Fruit fly (Drosophila melanogaster) whole organism, embryonic: ENCODE results near the gene CG13123.
A peak's percentile ranks its signal among the peaks of the same experiment; 100 is the strongest.

Source experiments
- Abd-B ChIP-seq: fragments of 200-800 bp; sonication (Bioruptor generic); optimal IDR thresholded peaks from 2 replicates; lab custom pipeline; 2018; ENCODE audit warnings: missing biosample characterization, mild to moderate bottlenecking, missing genetic modification characterization, moderate library complexity
- Adf1 ChIP-seq: fragments of 200-800 bp; sonication (Bioruptor generic); IDR thresholded peaks from 2 replicates; pipeline ENCODE4 v1.3.6; 2022; ENCODE audit warnings: missing biosample characterization, missing genetic modification characterization
- CG11093 ChIP-seq: fragments of 200-800 bp; sonication (Bioruptor generic); IDR thresholded peaks from 3 replicates; pipeline ENCODE4 v1.3.6; 2022; ENCODE audit warnings: missing biosample characterization, missing genetic modification characterization
- CG11398 ChIP-seq: fragments of 200-800 bp; sonication (Bioruptor generic); optimal IDR thresholded peaks from 2 replicates; lab custom pipeline; 2016; ENCODE audit warnings: missing biosample characterization, missing genetic modification characterization
- CG13296 ChIP-seq: fragments of 200-800 bp; sonication (Bioruptor generic); optimal IDR thresholded peaks from 3 replicates; lab custom pipeline; 2018; ENCODE audit warnings: missing biosample characterization, mild to moderate bottlenecking, missing genetic modification characterization
- CG13624 ChIP-seq: fragments of 200-800 bp; sonication (Bioruptor generic); optimal IDR thresholded peaks from 2 replicates; lab custom pipeline; 2016; ENCODE audit warnings: missing biosample characterization, missing genetic modification characterization
- CG14050 ChIP-seq: fragments of 200-800 bp; sonication (Bioruptor generic); IDR thresholded peaks from 3 replicates; pipeline ENCODE4 v1.3.6; 2022; ENCODE audit warnings: missing biosample characterization, missing genetic modification characterization
- CG15011 ChIP-seq: fragments of 200-800 bp; sonication (Bioruptor generic); optimal IDR thresholded peaks from 3 replicates; lab custom pipeline; 2018; ENCODE audit warnings: missing biosample characterization, mild to moderate bottlenecking, missing genetic modification characterization
- CG1647 ChIP-seq: fragments of 200-800 bp; sonication (Bioruptor generic); optimal IDR thresholded peaks from 3 replicates; lab custom pipeline; 2016; ENCODE audit warnings: missing biosample characterization, missing genetic modification characterization
- CG17912 ChIP-seq: fragments of 200-800 bp; sonication (Bioruptor generic); optimal IDR thresholded peaks from 2 replicates; lab custom pipeline; 2018; ENCODE audit warnings: missing biosample characterization, mild to moderate bottlenecking, missing genetic modification characterization
- CG1832 ChIP-seq: fragments of 200-800 bp; sonication (Bioruptor generic); optimal IDR thresholded peaks from 2 replicates; lab custom pipeline; 2017; ENCODE audit warnings: missing biosample characterization, mild to moderate bottlenecking, missing genetic modification characterization, inconsistent platforms
- CG2120 ChIP-seq: fragments of 200-800 bp; sonication (Bioruptor generic); optimal IDR thresholded peaks from 3 replicates; lab custom pipeline; 2016; ENCODE audit warnings: missing biosample characterization, missing genetic modification characterization
- CG30403 ChIP-seq: fragments of 200-800 bp; sonication (Bioruptor generic); optimal IDR thresholded peaks from 3 replicates; lab custom pipeline; 2016; ENCODE audit warnings: missing biosample characterization, missing genetic modification characterization
- CG32772 ChIP-seq: fragments of 200-800 bp; sonication (Bioruptor generic); IDR thresholded peaks from 2 replicates; pipeline ENCODE4 v1.3.6; 2022; ENCODE audit warnings: missing biosample characterization, missing genetic modification characterization
- CG3407 ChIP-seq: fragments of 200-800 bp; sonication (Bioruptor generic); optimal IDR thresholded peaks from 2 replicates; lab custom pipeline; 2018; ENCODE audit warnings: missing biosample characterization, mild to moderate bottlenecking, missing genetic modification characterization
- CG4730 ChIP-seq: fragments of 200-800 bp; sonication (Bioruptor generic); IDR thresholded peaks from 2 replicates; pipeline ENCODE4 v1.3.6; 2022; ENCODE audit warnings: missing biosample characterization, missing genetic modification characterization
- CG4820 ChIP-seq: fragments of 200-800 bp; sonication (Bioruptor generic); optimal IDR thresholded peaks from 3 replicates; lab custom pipeline; 2016; ENCODE audit warnings: missing biosample characterization, missing genetic modification characterization
- CG7745 ChIP-seq: fragments of 200-800 bp; sonication (Bioruptor generic); optimal IDR thresholded peaks from 2 replicates; lab custom pipeline; 2018; ENCODE audit warnings: missing biosample characterization, mild to moderate bottlenecking, missing genetic modification characterization, moderate library complexity
- CG7839 ChIP-seq: fragments of 200-800 bp; sonication (Bioruptor generic); optimal IDR thresholded peaks from 3 replicates; lab custom pipeline; 2018; ENCODE audit warnings: missing biosample characterization, mild to moderate bottlenecking, missing genetic modification characterization, moderate library complexity
- CG7928 ChIP-seq: fragments of 200-800 bp; sonication (Bioruptor generic); optimal IDR thresholded peaks from 2 replicates; lab custom pipeline; 2017; ENCODE audit warnings: missing biosample characterization, mild to moderate bottlenecking, missing genetic modification characterization
- CG7963 ChIP-seq: fragments of 200-800 bp; sonication (Bioruptor generic); IDR thresholded peaks from 3 replicates; pipeline ENCODE4 v1.3.6; 2022; ENCODE audit warnings: missing biosample characterization, missing genetic modification characterization; ENCODE audit not compliant: partially characterized antibody
- CG8765 ChIP-seq: fragments of 200-800 bp; sonication (Bioruptor generic); IDR thresholded peaks from 2 replicates; pipeline ENCODE4 v1.3.6; 2022; ENCODE audit warnings: missing biosample characterization, missing genetic modification characterization
- CG8944 ChIP-seq: fragments of 200-800 bp; sonication (Bioruptor generic); optimal IDR thresholded peaks from 3 replicates; lab custom pipeline; 2016; ENCODE audit warnings: missing biosample characterization, missing genetic modification characterization
- CG9609 ChIP-seq: fragments of 200-800 bp; sonication (Bioruptor generic); optimal IDR thresholded peaks from 3 replicates; lab custom pipeline; 2016; ENCODE audit warnings: missing biosample characterization, missing genetic modification characterization
- Ets97D ChIP-seq: fragments of 200-800 bp; sonication (Bioruptor generic); optimal IDR thresholded peaks from 3 replicates; lab custom pipeline; 2016; ENCODE audit warnings: missing biosample characterization, missing genetic modification characterization
- Meics ChIP-seq: fragments of 200-800 bp; sonication (Bioruptor generic); optimal IDR thresholded peaks from 2 replicates; lab custom pipeline; 2017; ENCODE audit warnings: missing biosample characterization, mild to moderate bottlenecking, missing genetic modification characterization
- NFAT ChIP-seq: fragments of 200-800 bp; sonication (Bioruptor generic); IDR thresholded peaks from 2 replicates; pipeline ENCODE4 v1.3.6; 2022; ENCODE audit warnings: missing biosample characterization, missing genetic modification characterization
- Neu2 ChIP-seq: fragments of 200-800 bp; sonication (Bioruptor generic); optimal IDR thresholded peaks from 3 replicates; lab custom pipeline; 2016; ENCODE audit warnings: missing biosample characterization, missing genetic modification characterization, borderline replicate concordance
- Pdp1 ChIP-seq, 2 experiments: fragments of 200-800 bp; sonication (Bioruptor generic); optimal IDR thresholded peaks; 3 replicates each; lab custom pipeline; 2016; ENCODE audit warnings: missing biosample characterization in 2 of 2, missing genetic modification characterization in 2 of 2, mild to moderate bottlenecking in 1 of 2, moderate library complexity in 1 of 2
- Scr ChIP-seq: fragments of 200-800 bp; sonication (Bioruptor generic); IDR thresholded peaks from 2 replicates; pipeline ENCODE4 v1.3.6; 2022; ENCODE audit warnings: missing biosample characterization, missing genetic modification characterization; ENCODE audit not compliant: partially characterized antibody
- Sry-β ChIP-seq: fragments of 200-800 bp; sonication (Bioruptor generic); optimal IDR thresholded peaks from 2 replicates; lab custom pipeline; 2018; ENCODE audit warnings: missing biosample characterization, mild to moderate bottlenecking, missing genetic modification characterization, moderate library complexity
- Taf1 ChIP-seq: fragments of 200-800 bp; sonication (Bioruptor generic); IDR thresholded peaks from 2 replicates; pipeline ENCODE4 v1.3.6; 2022; ENCODE audit warnings: missing biosample characterization, missing genetic modification characterization
- bbx ChIP-seq: fragments of 200-800 bp; sonication (Bioruptor generic); IDR thresholded peaks from 2 replicates; pipeline ENCODE4 v1.3.6; 2022; ENCODE audit warnings: missing biosample characterization, missing genetic modification characterization; ENCODE audit not compliant: partially characterized antibody
- bsh ChIP-seq, 2 experiments: fragments of 200-800 bp; sonication (Bioruptor generic); optimal IDR thresholded peaks; 2 replicates each; lab custom pipeline; 2017 to 2018; ENCODE audit warnings: mild to moderate bottlenecking in 2 of 2, missing biosample characterization in 2 of 2, missing genetic modification characterization in 2 of 2, moderate library complexity in 1 of 2
- dmrt99B ChIP-seq: fragments of 200-800 bp; sonication (Bioruptor generic); optimal IDR thresholded peaks from 2 replicates; lab custom pipeline; 2018; ENCODE audit warnings: missing biosample characterization, mild to moderate bottlenecking, missing genetic modification characterization, moderate library complexity
- en ChIP-seq: fragments of 200-800 bp; sonication (Bioruptor generic); optimal IDR thresholded peaks from 2 replicates; lab custom pipeline; 2016; ENCODE audit warnings: missing biosample characterization, missing genetic modification characterization
- fd64A ChIP-seq: fragments of 200-800 bp; sonication (Bioruptor generic); optimal IDR thresholded peaks from 3 replicates; lab custom pipeline; 2018; ENCODE audit warnings: missing biosample characterization, mild to moderate bottlenecking, missing genetic modification characterization
- gfzf ChIP-seq: fragments of 200-800 bp; sonication (Bioruptor generic); optimal IDR thresholded peaks from 2 replicates; lab custom pipeline; 2016; ENCODE audit warnings: missing biosample characterization, mild to moderate bottlenecking, missing genetic modification characterization, moderate library complexity
- inv ChIP-seq: fragments of 200-800 bp; sonication (Bioruptor generic); IDR thresholded peaks from 2 replicates; pipeline ENCODE4 v1.3.6; 2022; ENCODE audit warnings: missing biosample characterization, missing genetic modification characterization; ENCODE audit not compliant: partially characterized antibody
- kah ChIP-seq: fragments of 200-800 bp; sonication (Bioruptor generic); optimal IDR thresholded peaks from 2 replicates; lab custom pipeline; 2018; ENCODE audit warnings: missing biosample characterization, mild to moderate bottlenecking, missing genetic modification characterization
- knrl ChIP-seq: fragments of 200-800 bp; sonication (Bioruptor generic); IDR thresholded peaks from 3 replicates; pipeline ENCODE4 v1.3.6; 2022; ENCODE audit warnings: missing biosample characterization, missing genetic modification characterization; ENCODE audit not compliant: partially characterized antibody
- nerfin-1 ChIP-seq: fragments of 200-800 bp; sonication (Bioruptor generic); optimal IDR thresholded peaks from 3 replicates; lab custom pipeline; 2019; ENCODE audit warnings: missing biosample characterization, mild to moderate bottlenecking, missing genetic modification characterization, moderate library complexity
- prd ChIP-seq, 3 experiments: fragments of >200 bp in 2 of 3; fragments of 200-800 bp in 1 of 3; sonication (Bioruptor generic) in 1 of 3; optimal IDR thresholded peaks in 2 of 3; IDR thresholded peaks in 1 of 3; 2 replicates in 2 of 3; 3 replicates in 1 of 3; pipeline versions ENCODE4 v1.3.6 to Lab custom; 2017 to 2022; ENCODE audit warnings: missing biosample characterization in 1 of 3, missing genetic modification characterization in 1 of 3
- ro ChIP-seq: fragments of 200-800 bp; sonication (Bioruptor generic); IDR thresholded peaks from 2 replicates; pipeline ENCODE4 v1.3.6; 2022; ENCODE audit warnings: missing biosample characterization, missing genetic modification characterization
- row ChIP-seq: fragments of 200-800 bp; sonication (Bioruptor generic); IDR thresholded peaks from 3 replicates; pipeline ENCODE4 v1.3.6; 2022; ENCODE audit warnings: missing biosample characterization, missing genetic modification characterization
- sd ChIP-seq: fragments of 200-800 bp; sonication (Bioruptor generic); optimal IDR thresholded peaks from 3 replicates; lab custom pipeline; 2018; ENCODE audit warnings: missing biosample characterization, mild to moderate bottlenecking, missing genetic modification characterization, moderate library complexity
- sima ChIP-seq: fragments of 200-800 bp; sonication (Bioruptor generic); optimal IDR thresholded peaks from 2 replicates; lab custom pipeline; 2016; ENCODE audit warnings: missing biosample characterization, missing genetic modification characterization
- tap ChIP-seq: fragments of 200-800 bp; optimal IDR thresholded peaks from 3 replicates; lab custom pipeline; 2019; ENCODE audit warnings: missing biosample characterization, mild to moderate bottlenecking, missing genetic modification characterization, moderate library complexity
- zen ChIP-seq: fragments of 200-800 bp; sonication (Bioruptor generic); optimal IDR thresholded peaks from 3 replicates; lab custom pipeline; 2018; ENCODE audit warnings: missing biosample characterization, mild to moderate bottlenecking, missing genetic modification characterization, moderate library complexity
- zfh1 ChIP-seq: fragments of 200-800 bp; sonication (Bioruptor generic); IDR thresholded peaks from 3 replicates; pipeline ENCODE4 v1.3.6; 2022; ENCODE audit warnings: missing biosample characterization, missing genetic modification characterization

CG13123 gene

dm6 chr2L:9782176-9782581, 10.7 kb downstream of the CG13123 start, which contains the start of gene IP3K1 (continued):
- TF ChIP-seq Meics = peak; percentile 35
- TF ChIP-seq bbx (GFP tag; lab: Robert Waterston, UW) = peak; percentile 74
- no peak for TF ChIP-seq en (GFP tag; lab: Kevin White, UChicago)
- peak; percentile 56 for TF ChIP-seq kah (GFP tag; lab: Kevin White, UChicago)
- peak; percentile 53 for TF ChIP-seq sd (tag; lab: Kevin White, UChicago)
- TF ChIP-seq CG4820 (GFP tag; lab: Kevin White, UChicago) = no peak
- no peak for TF ChIP-seq CG8765 (GFP tag; lab: Robert Waterston, UW)
- TF ChIP-seq bsh (GFP tag; optimal IDR thresholded peaks at IDR 0.05; lab: Kevin White, UChicago) = peak in 1 of 2 experiments; percentile 25
- TF ChIP-seq CG2120 (GFP tag; lab: Kevin White, UChicago) = peak; percentile 33
- TF ChIP-seq CG13296 (GFP tag; lab: Kevin White, UChicago) = peak; percentile 28
- no peak for TF ChIP-seq sima (GFP tag; lab: Kevin White, UChicago)
- peak; percentile 52; the same call in 1 of the 3 replicates for TF ChIP-seq CG7963 (GFP tag; lab: Robert Waterston, UW)
- no peak for TF ChIP-seq CG7745 (tag; lab: Kevin White, UChicago)
- no peak for TF ChIP-seq CG4730 (GFP tag; lab: Robert Waterston, UW)
- TF ChIP-seq CG1832 (GFP tag; lab: Kevin White, UChicago) = no peak
- no peak for TF ChIP-seq tap (tag; lab: Kevin White, UChicago)
- no peak for TF ChIP-seq Abd-B (GFP tag; lab: Kevin White, UChicago)
- peak; percentile 27 for TF ChIP-seq dmrt99B (tag; lab: Kevin White, UChicago)
- peak; percentile 36 for TF ChIP-seq CG11398 (GFP tag; lab: Kevin White, UChicago)
- no peak for TF ChIP-seq CG14050 (GFP tag; lab: Robert Waterston, UW)
- TF ChIP-seq CG7839 (tag; lab: Kevin White, UChicago) = peak; percentile 17
- TF ChIP-seq prd (optimal IDR thresholded peaks at IDR 0.05; lab: Kevin White, UChicago) = no peak
- TF ChIP-seq prd (GFP tag; IDR thresholded peaks at IDR 0.05; lab: Robert Waterston, UW) = no peak
- no peak; the same call in 1 of the 2 replicates for TF ChIP-seq Taf1 (GFP tag; lab: Robert Waterston, UW)
- no peak for TF ChIP-seq CG8944 (GFP tag; lab: Kevin White, UChicago)
- TF ChIP-seq CG1647 = no peak
- TF ChIP-seq CG17912 (GFP tag; lab: Kevin White, UChicago) = peak; percentile 72
- TF ChIP-seq ro (GFP tag; lab: Robert Waterston, UW) = no peak
- TF ChIP-seq Ets97D = no peak
- TF ChIP-seq gfzf (GFP tag; lab: Kevin White, UChicago) = no peak
- TF ChIP-seq CG11093 (GFP tag; lab: Robert Waterston, UW) = no peak
- no peak for TF ChIP-seq knrl (GFP tag; lab: Robert Waterston, UW)
- TF ChIP-seq CG7928 = no peak
- TF ChIP-seq Adf1 (GFP tag; lab: Robert Waterston, UW) = peak; percentile 45; the same call in 1 of the 2 replicates
- no peak for TF ChIP-seq zen (tag; lab: Kevin White, UChicago)
- TF ChIP-seq CG13624 (GFP tag; lab: Kevin White, UChicago) = peak; percentile 12
- TF ChIP-seq NFAT (GFP tag; lab: Robert Waterston, UW) = peak; percentile 39; the same call in 1 of the 2 replicates
- no peak for TF ChIP-seq Neu2
- no peak for TF ChIP-seq CG32772 (GFP tag; lab: Robert Waterston, UW)
- TF ChIP-seq CG15011 = no peak
- TF ChIP-seq row (GFP tag; lab: Robert Waterston, UW) = no peak
- peak in 1 of 2 experiments; percentile 80 for TF ChIP-seq Pdp1 (GFP tag; optimal IDR thresholded peaks at IDR 0.05; lab: Kevin White, UChicago)
- TF ChIP-seq Sry-β (GFP tag; lab: Kevin White, UChicago) = no peak
- peak; percentile 39; the same call in 1 of the 2 replicates for TF ChIP-seq inv (GFP tag; lab: Robert Waterston, UW)
- TF ChIP-seq zfh1 (GFP tag; lab: Robert Waterston, UW) = no peak
- TF ChIP-seq Scr (GFP tag; lab: Robert Waterston, UW) = peak; percentile 43; the same call in 1 of the 2 replicates
- TF ChIP-seq CG3407 = no peak
- no peak for TF ChIP-seq nerfin-1 (tag; lab: Kevin White, UChicago)
- TF ChIP-seq fd64A (GFP tag; lab: Kevin White, UChicago) = peak; percentile 67
- no peak for TF ChIP-seq CG9609 (GFP tag; lab: Kevin White, UChicago)
- no peak for TF ChIP-seq CG30403 (GFP tag; lab: Kevin White, UChicago)
